Worm (Caenorhabditis elegans) whole organism, late embryonic: ENCODE measurements around the gene fbxc-43.

Experiments
- ama-1 ChIP-seq: fragments of 150-350 bp; optimal IDR thresholded peaks from 2 replicates; lab custom pipeline; 2014
- nfya-1 ChIP-seq: sonication (generic microtip); optimal IDR thresholded peaks from 2 replicates; lab custom pipeline; 2017; ENCODE audit warnings: missing genetic modification characterization, mild to moderate bottlenecking, missing compliant biosample characterization, antibody characterized with exemption, moderate library complexity
- npax-4 ChIP-seq: sonication (generic microtip); optimal IDR thresholded peaks from 2 replicates; lab custom pipeline; 2016; ENCODE audit warnings: missing genetic modification characterization, missing compliant biosample characterization
- pha-2 ChIP-seq: sonication (generic microtip); optimal IDR thresholded peaks from 2 replicates; lab custom pipeline; 2017; ENCODE audit warnings: mild to moderate bottlenecking, missing genetic modification characterization, missing compliant biosample characterization
- unc-86 ChIP-seq: sonication (generic microtip); optimal IDR thresholded peaks from 2 replicates; lab custom pipeline; 2016; ENCODE audit warnings: missing genetic modification characterization, missing compliant biosample characterization

- TF ChIP-seq pha-2 (tag; lab: Kevin White, UChicago) (no peak), ama-1 (lab: Kevin White, UChicago) (no peak), unc-86 (tag; lab: Kevin White, UChicago) (no peak), npax-4 (tag; lab: Kevin White, UChicago) (no peak), nfya-1 (no peak)
Observed at ce11 chrII:4219062-4219461, 16.7 kb downstream of the fbxc-43 start, which contains the start of gene F31D5.1.
